Fruit fly (Drosophila melanogaster): ENCODE measurements around the gene dbe.
A peak's percentile ranks its signal among the peaks of the same experiment; 100 is the strongest.

dm6 chr2L:819315-820032 is 50.2 kb downstream of the dbe start, which contains the start of the genes PGAP2 and Clp:
- TF ChIP-seq Dfd (GFP tag; optimal IDR thresholded peaks at IDR 0.05) (no peak), h (GFP tag; optimal IDR thresholded peaks at IDR 0.05) (no peak), Myc (optimal IDR thresholded peaks at IDR 0.05) (peak; percentile 97), CG9705 (GFP tag; optimal IDR thresholded peaks at IDR 0.05) (peak; percentile 65), pan (optimal IDR thresholded peaks at IDR 0.05) (no peak), OdsH (GFP tag; optimal IDR thresholded peaks at IDR 0.05) (peak; percentile 68), tai (GFP tag; optimal IDR thresholded peaks at IDR 0.05) (no peak), dl (GFP tag; optimal IDR thresholded peaks at IDR 0.05; ENCODE audit: insufficient read depth in 1 of 2, partially characterized antibody in 2 of 2) (no peak)

Measured in whole organism, wandering third instar larva.